Fruit fly (Drosophila melanogaster) Kc167 (cell line): Measurements from ENCODE around the gene Spn28Dc.

ENCODE experiments used
- Myc ChIP-seq: fragments of >200 bp; optimal IDR thresholded peaks from 2 replicates; lab custom pipeline; 2017; ENCODE audit warnings: missing external identifiers
- Sin3A ChIP-seq: fragments of >200 bp; optimal IDR thresholded peaks from 2 replicates; lab custom pipeline; 2018; ENCODE audit warnings: missing external identifiers
- h ChIP-seq: fragments of >200 bp; optimal IDR thresholded peaks from 3 replicates; lab custom pipeline; 2018; ENCODE audit warnings: missing external identifiers
- insv ChIP-seq: fragments of >200 bp; optimal IDR thresholded peaks from 3 replicates; lab custom pipeline; 2018; ENCODE audit warnings: missing external identifiers
- psq ChIP-seq: fragments of >200 bp; optimal IDR thresholded peaks from 2 replicates; lab custom pipeline; 2017; ENCODE audit warnings: missing external identifiers
- ttk ChIP-seq: sonication (Bioruptor generic); optimal IDR thresholded peaks from 2 replicates; lab custom pipeline; 2017; ENCODE audit warnings: missing external identifiers

Spn28Dc gene

DNA sequence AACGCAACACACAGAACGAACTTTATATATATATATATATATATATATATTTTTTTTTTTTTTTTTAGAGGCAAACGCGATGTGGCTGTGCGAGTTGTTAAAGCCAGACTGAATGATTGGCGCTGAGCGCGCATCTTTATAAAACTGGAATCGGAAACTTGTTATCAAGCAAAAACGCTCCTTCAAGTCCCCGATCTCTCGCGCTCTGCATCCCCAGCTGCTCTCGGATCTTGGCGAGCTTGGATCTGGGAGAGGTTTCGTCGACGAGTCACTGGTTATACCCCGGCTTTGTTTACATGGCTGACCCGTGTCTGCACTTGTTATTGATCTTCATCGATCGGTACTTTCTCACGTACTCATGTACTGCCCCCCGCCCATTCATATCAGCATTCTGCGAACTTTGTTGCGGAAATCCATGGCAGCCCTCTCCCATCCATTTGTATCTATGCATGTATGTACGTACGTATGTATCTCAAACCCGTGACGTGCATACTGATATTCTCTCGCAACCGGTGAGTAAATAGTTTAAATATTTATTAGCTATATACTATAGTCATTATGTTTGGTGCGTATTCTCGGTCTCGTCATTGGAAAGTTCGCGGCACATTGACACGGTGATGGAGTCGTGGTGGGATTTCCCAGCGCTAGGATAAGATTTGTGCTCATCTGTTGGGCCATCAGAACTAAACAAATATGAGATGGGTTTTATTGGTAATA, at the start of gene Spn28Dc:
Gene Spn28Dc (minus strand): TSS at position 51 of the 717 bp plus-strand sequence.
- TF ChIP-seq psq (lab: Kevin White, UChicago) = no peak
- no peak for TF ChIP-seq ttk (lab: Kevin White, UChicago)
- no peak for TF ChIP-seq Sin3A
- TF ChIP-seq insv (lab: Kevin White, UChicago) = no peak
- TF ChIP-seq Myc (lab: Kevin White, UChicago) = no peak
- TF ChIP-seq h (lab: Kevin White, UChicago) = no peak

- TF ChIP-seq ttk (lab: Kevin White, UChicago) (no peak), h (lab: Kevin White, UChicago) (no peak), Myc (lab: Kevin White, UChicago) (no peak), Sin3A (no peak), insv (lab: Kevin White, UChicago) (no peak)
Measured at dm6 chr2L:8043282-8043668, 36.3 kb upstream of the Spn28Dc start, which contains the start of gene Megf8. Gene Megf8 (plus strand): TSS chr2L:8043471.

DNA sequence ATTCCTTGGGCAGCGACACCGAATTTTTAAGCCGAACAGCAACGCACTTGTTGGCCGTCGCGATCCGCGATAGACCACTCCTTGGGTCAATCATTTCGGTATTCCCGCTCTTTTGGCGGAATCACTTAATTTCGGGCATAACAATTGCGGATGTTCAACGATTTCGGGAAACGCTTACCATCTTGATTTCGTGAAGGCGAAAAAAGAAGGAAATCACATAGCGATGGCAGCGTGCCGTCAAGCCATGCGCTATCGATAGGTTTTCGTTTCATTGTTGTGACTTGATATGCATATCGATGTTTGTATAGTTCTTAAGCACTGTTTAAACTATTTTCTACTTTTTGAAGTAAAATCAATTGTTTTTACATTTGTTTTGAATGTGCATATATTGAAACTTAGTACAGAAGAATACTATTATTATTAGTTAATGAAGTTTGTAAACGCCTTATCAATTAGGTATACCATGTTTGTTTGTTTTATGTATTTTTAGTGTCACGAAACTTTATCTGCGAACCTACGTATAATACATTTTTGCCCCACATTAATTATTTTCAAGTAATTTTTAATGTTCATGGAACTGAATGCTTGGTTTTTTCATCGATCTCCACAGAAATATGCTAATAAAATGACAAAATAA, 35.8 kb upstream of the Spn28Dc start, which contains the start of gene RpL36A:
Gene RpL36A (minus strand): TSS at position 265 of the 637 bp plus-strand sequence.
- no peak for TF ChIP-seq h (lab: Kevin White, UChicago)

- TF ChIP-seq ttk (lab: Kevin White, UChicago) (no peak), insv (lab: Kevin White, UChicago) (no peak), h (lab: Kevin White, UChicago) (no peak), Sin3A (no peak), psq (lab: Kevin White, UChicago) (no peak), Myc (lab: Kevin White, UChicago) (no peak)
Measured at dm6 chr2L:8040872-8041271, 33.9 kb upstream of the Spn28Dc start, which contains the start of gene CCDC53. Gene CCDC53 (plus strand): TSS chr2L:8041106.

dm6 chr2L:8039688-8040087, 32.7 kb upstream of the Spn28Dc start, which contains the start of gene CG7367:
Gene CG7367 (minus strand): TSS chr2L:8039788.
- TF ChIP-seq insv (lab: Kevin White, UChicago) (no peak), h (lab: Kevin White, UChicago) (no peak), Sin3A (no peak), psq (lab: Kevin White, UChicago) (no peak), Myc (lab: Kevin White, UChicago) (no peak), ttk (lab: Kevin White, UChicago) (no peak)

DNA sequence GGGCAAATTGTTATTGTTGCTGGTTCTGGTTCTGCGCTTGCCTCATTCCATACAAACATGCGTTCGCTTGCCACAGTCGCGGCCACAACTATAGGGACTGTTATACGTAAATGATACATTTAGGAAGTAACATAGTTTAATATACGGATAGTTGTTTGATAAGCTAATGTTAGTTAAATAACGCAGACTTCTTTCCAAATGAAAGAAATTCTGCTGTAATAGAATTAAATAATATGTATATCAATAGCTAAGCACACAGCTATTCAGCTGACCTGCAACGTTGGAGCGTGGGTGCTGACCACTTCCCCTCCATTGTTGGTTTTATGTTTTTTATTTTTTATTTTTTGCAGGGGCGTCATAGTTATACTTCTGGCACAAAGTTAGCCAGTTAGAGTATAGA, 27.7 kb upstream of the Spn28Dc start:
- no peak for TF ChIP-seq Myc (lab: Kevin White, UChicago)
- no peak for TF ChIP-seq Sin3A
- TF ChIP-seq insv (lab: Kevin White, UChicago) = no peak
- TF ChIP-seq h (lab: Kevin White, UChicago) = no peak
- TF ChIP-seq ttk (lab: Kevin White, UChicago) = no peak
- TF ChIP-seq psq (lab: Kevin White, UChicago) = no peak

dm6 chr2L:8033756-8034155, 26.7 kb upstream of the Spn28Dc start:
- TF ChIP-seq insv (lab: Kevin White, UChicago) = no peak
- no peak for TF ChIP-seq psq (lab: Kevin White, UChicago)
- no peak for TF ChIP-seq h (lab: Kevin White, UChicago)
- TF ChIP-seq Sin3A = no peak
- no peak for TF ChIP-seq Myc (lab: Kevin White, UChicago)
- no peak for TF ChIP-seq ttk (lab: Kevin White, UChicago)

DNA sequence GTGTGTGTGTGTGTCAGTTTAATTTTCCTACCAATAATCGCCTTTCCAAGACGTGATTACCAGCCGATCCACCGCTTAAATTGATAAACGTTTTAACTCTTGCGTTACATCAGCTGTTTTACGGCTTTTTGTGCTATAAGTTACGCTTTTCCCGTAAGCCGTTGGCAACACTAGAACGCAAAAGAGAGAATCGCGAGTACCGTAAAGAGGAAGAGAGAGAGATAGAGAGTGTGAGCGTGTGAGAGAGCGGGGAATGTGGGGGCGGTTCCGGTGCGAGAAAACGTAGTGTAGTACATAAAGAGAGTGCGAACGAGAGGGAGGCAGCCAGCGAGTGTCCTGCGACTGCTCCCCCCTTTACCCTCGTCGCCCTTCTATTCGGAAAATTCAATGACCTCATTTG, 24.6 kb upstream of the Spn28Dc start:
- TF ChIP-seq Sin3A (no peak), insv (lab: Kevin White, UChicago) (no peak), Myc (lab: Kevin White, UChicago) (no peak), psq (lab: Kevin White, UChicago) (no peak), ttk (lab: Kevin White, UChicago) (no peak), h (lab: Kevin White, UChicago) (no peak)

- no peak for TF ChIP-seq h (lab: Kevin White, UChicago)
- TF ChIP-seq insv (lab: Kevin White, UChicago) = no peak
- TF ChIP-seq Myc (lab: Kevin White, UChicago) = no peak
- TF ChIP-seq psq (lab: Kevin White, UChicago) = no peak
- no peak for TF ChIP-seq Sin3A
- no peak for TF ChIP-seq ttk (lab: Kevin White, UChicago)
Measured at dm6 chr2L:8030693-8031210, 23.7 kb upstream of the Spn28Dc start, which contains the start of gene Cka. Gene Cka (plus strand): TSS chr2L:8030721.

- TF ChIP-seq Myc (lab: Kevin White, UChicago) (no peak), h (lab: Kevin White, UChicago) (no peak), psq (lab: Kevin White, UChicago) (no peak), insv (lab: Kevin White, UChicago) (no peak), ttk (lab: Kevin White, UChicago) (no peak), Sin3A (no peak)
Measured at dm6 chr2L:8030102-8030501, 23.1 kb upstream of the Spn28Dc start.

dm6 chr2L:8029160-8029852, 22.3 kb upstream of the Spn28Dc start, which contains the start of gene baf:
Gene baf (plus strand): TSS chr2L:8029462.
- no peak for TF ChIP-seq psq (lab: Kevin White, UChicago)
- no peak for TF ChIP-seq ttk (lab: Kevin White, UChicago)
- no peak for TF ChIP-seq Myc (lab: Kevin White, UChicago)
- no peak for TF ChIP-seq Sin3A
- no peak for TF ChIP-seq insv (lab: Kevin White, UChicago)
- TF ChIP-seq h (lab: Kevin White, UChicago) = no peak
